Fruit fly (Drosophila melanogaster) whole organism, embryonic: ENCODE data around the gene Gen.

Experiments
- BEAF-32 ChIP-seq: fragments of 200-800 bp; sonication (Bioruptor generic); optimal IDR thresholded peaks from 3 replicates; lab custom pipeline; 2017; ENCODE audit warnings: missing biosample characterization, missing genetic modification characterization, mild to moderate bottlenecking, moderate library complexity, missing genetic modification reagents
- Bgb ChIP-seq: fragments of 200-800 bp; sonication (Bioruptor generic); IDR thresholded peaks from 2 replicates; pipeline ENCODE4 v1.3.6; 2022; ENCODE audit warnings: missing biosample characterization, missing genetic modification characterization; ENCODE audit not compliant: partially characterized antibody
- Bteb2 ChIP-seq: fragments of 200-800 bp; sonication (Bioruptor generic); optimal IDR thresholded peaks from 2 replicates; lab custom pipeline; 2016; ENCODE audit warnings: missing biosample characterization, missing genetic modification characterization
- C15 ChIP-seq: fragments of 200-800 bp; sonication (Bioruptor generic); IDR thresholded peaks from 3 replicates; pipeline ENCODE4 v1.3.6; 2022; ENCODE audit warnings: missing biosample characterization, missing genetic modification characterization
- CG10321 ChIP-seq: fragments of 200-800 bp; sonication (Bioruptor generic); IDR thresholded peaks from 2 replicates; pipeline ENCODE4 v1.3.6; 2022; ENCODE audit warnings: missing biosample characterization, missing genetic modification characterization
- CG10979 ChIP-seq: fragments of 200-800 bp; sonication (Bioruptor generic); optimal IDR thresholded peaks from 2 replicates; lab custom pipeline; 2018; ENCODE audit warnings: missing biosample characterization, mild to moderate bottlenecking, missing genetic modification characterization, moderate library complexity
- CG11085 ChIP-seq: fragments of 200-800 bp; sonication (Bioruptor generic); IDR thresholded peaks from 2 replicates; pipeline ENCODE4 v1.3.6; 2022; ENCODE audit warnings: missing biosample characterization, missing genetic modification characterization
- CG11456 ChIP-seq: fragments of 200-800 bp; sonication (Bioruptor generic); IDR thresholded peaks from 3 replicates; pipeline ENCODE4 v1.3.6; 2022; ENCODE audit warnings: missing biosample characterization, missing genetic modification characterization
- CG12236 ChIP-seq: fragments of 200-800 bp; sonication (Bioruptor generic); optimal IDR thresholded peaks from 2 replicates; lab custom pipeline; 2016; ENCODE audit warnings: missing biosample characterization, missing genetic modification characterization
- CG12769 ChIP-seq: fragments of 200-800 bp; sonication (Bioruptor generic); optimal IDR thresholded peaks from 2 replicates; lab custom pipeline; 2019; ENCODE audit warnings: missing biosample characterization, mild to moderate bottlenecking, missing genetic modification characterization, moderate library complexity
- CG13775 ChIP-seq: fragments of 200-800 bp; sonication (Bioruptor generic); optimal IDR thresholded peaks from 3 replicates; lab custom pipeline; 2017; ENCODE audit warnings: missing biosample characterization, mild to moderate bottlenecking, missing genetic modification characterization
- CG14014 ChIP-seq: fragments of 200-800 bp; sonication (Bioruptor generic); IDR thresholded peaks from 2 replicates; pipeline ENCODE4 v1.3.6; 2022; ENCODE audit warnings: missing biosample characterization, missing genetic modification characterization
- CG1529 ChIP-seq: fragments of 200-800 bp; sonication (Bioruptor generic); optimal IDR thresholded peaks from 3 replicates; lab custom pipeline; 2018; ENCODE audit warnings: missing biosample characterization, missing genetic modification characterization
- CG16779 ChIP-seq: fragments of 200-800 bp; sonication (Bioruptor generic); IDR thresholded peaks from 2 replicates; pipeline ENCODE4 v1.3.6; 2022; ENCODE audit warnings: missing biosample characterization, missing genetic modification characterization
- CG17328 ChIP-seq: fragments of 200-800 bp; sonication (Bioruptor generic); IDR thresholded peaks from 2 replicates; pipeline ENCODE4 v1.3.6; 2022; ENCODE audit warnings: missing biosample characterization, missing genetic modification characterization
- CG3065 ChIP-seq: fragments of 200-800 bp; sonication (Bioruptor generic); optimal IDR thresholded peaks from 2 replicates; lab custom pipeline; 2016; ENCODE audit warnings: missing biosample characterization, missing genetic modification characterization
- CG4328 ChIP-seq: fragments of 200-800 bp; sonication (Bioruptor generic); optimal IDR thresholded peaks from 3 replicates; lab custom pipeline; 2017; ENCODE audit warnings: missing biosample characterization, missing genetic modification reagents, missing genetic modification characterization
- CG4730 ChIP-seq: fragments of 200-800 bp; sonication (Bioruptor generic); IDR thresholded peaks from 2 replicates; pipeline ENCODE4 v1.3.6; 2022; ENCODE audit warnings: missing biosample characterization, missing genetic modification characterization
- CG6683 ChIP-seq: fragments of 200-800 bp; sonication (Bioruptor generic); optimal IDR thresholded peaks from 2 replicates; lab custom pipeline; 2017; ENCODE audit warnings: missing biosample characterization, mild to moderate bottlenecking, missing genetic modification characterization, missing genetic modification reagents
- CG6854 ChIP-seq: fragments of 200-800 bp; sonication (Bioruptor generic); optimal IDR thresholded peaks from 3 replicates; lab custom pipeline; 2017; ENCODE audit warnings: missing biosample characterization, mild to moderate bottlenecking, missing genetic modification characterization
- CG7271 ChIP-seq: fragments of 200-800 bp; sonication (Bioruptor generic); optimal IDR thresholded peaks from 2 replicates; lab custom pipeline; 2018; ENCODE audit warnings: missing biosample characterization, mild to moderate bottlenecking, missing genetic modification characterization, moderate library complexity
- CG7839 ChIP-seq: fragments of 200-800 bp; sonication (Bioruptor generic); optimal IDR thresholded peaks from 3 replicates; lab custom pipeline; 2018; ENCODE audit warnings: missing biosample characterization, mild to moderate bottlenecking, missing genetic modification characterization, moderate library complexity
- Camta ChIP-seq: fragments of 200-800 bp; sonication (Bioruptor generic); optimal IDR thresholded peaks from 2 replicates; lab custom pipeline; 2016; ENCODE audit warnings: missing biosample characterization, missing genetic modification characterization
- CkIIα-i1 ChIP-seq: fragments of 200-800 bp; sonication (Bioruptor generic); IDR thresholded peaks from 2 replicates; pipeline ENCODE4 v1.3.6; 2022; ENCODE audit warnings: missing biosample characterization, missing genetic modification characterization
- Dref ChIP-seq: fragments of 200-800 bp; sonication (Bioruptor generic); IDR thresholded peaks from 2 replicates; pipeline ENCODE4 v1.3.6; 2022; ENCODE audit warnings: missing biosample characterization, missing genetic modification characterization
- HHEX ChIP-seq: fragments of 200-800 bp; sonication (Bioruptor generic); optimal IDR thresholded peaks from 3 replicates; lab custom pipeline; 2017; ENCODE audit warnings: missing biosample characterization, mild to moderate bottlenecking, missing genetic modification characterization, missing genetic modification reagents
- Med ChIP-seq: fragments of 200-800 bp; sonication (Bioruptor generic); peaks from one replicate; lab custom pipeline; 2016; ENCODE audit warnings: missing biosample characterization, missing genetic modification characterization, mild to moderate bottlenecking, inconsistent platforms, moderate library complexity
- Mrtf ChIP-seq: fragments of 200-800 bp; sonication (Bioruptor generic); IDR thresholded peaks from 3 replicates; pipeline ENCODE4 v1.3.6; 2022; ENCODE audit warnings: missing biosample characterization, missing genetic modification characterization
- Xrp1 ChIP-seq: fragments of 200-800 bp; sonication (Bioruptor generic); IDR thresholded peaks from 2 replicates; pipeline ENCODE4 v1.3.6; 2022; ENCODE audit warnings: missing biosample characterization, missing genetic modification characterization
- ac ChIP-seq: fragments of 200-800 bp; sonication (Bioruptor generic); optimal IDR thresholded peaks from 3 replicates; lab custom pipeline; 2017; ENCODE audit warnings: missing biosample characterization, mild to moderate bottlenecking, missing genetic modification characterization
- ase ChIP-seq: fragments of 200-800 bp; sonication (Bioruptor generic); IDR thresholded peaks from 3 replicates; pipeline ENCODE4 v1.3.6; 2022; ENCODE audit warnings: missing biosample characterization, missing genetic modification characterization
- croc ChIP-seq: fragments of 200-800 bp; sonication (Bioruptor generic); conservative IDR thresholded peaks from 3 replicates; pipeline ENCODE4 v1.3.6; 2022; ENCODE audit warnings: missing biosample characterization, missing genetic modification characterization
- da ChIP-seq: fragments of 200-800 bp; sonication (Bioruptor generic); optimal IDR thresholded peaks from 2 replicates; lab custom pipeline; 2016; ENCODE audit warnings: missing biosample characterization, missing genetic modification characterization
- exex ChIP-seq: fragments of 200-800 bp; sonication (Bioruptor generic); optimal IDR thresholded peaks from 4 replicates; lab custom pipeline; 2018; ENCODE audit warnings: missing biosample characterization, mild to moderate bottlenecking, missing genetic modification characterization, moderate library complexity
- gce ChIP-seq: fragments of 200-800 bp; sonication (Bioruptor generic); IDR thresholded peaks from 3 replicates; pipeline ENCODE4 v1.3.6; 2022; ENCODE audit warnings: missing biosample characterization, missing genetic modification characterization
- gcm ChIP-seq: fragments of 200-800 bp; sonication (Bioruptor generic); optimal IDR thresholded peaks from 2 replicates; lab custom pipeline; 2019; ENCODE audit warnings: missing biosample characterization, mild to moderate bottlenecking, missing genetic modification characterization, moderate library complexity
- gfzf ChIP-seq: fragments of 200-800 bp; sonication (Bioruptor generic); optimal IDR thresholded peaks from 2 replicates; lab custom pipeline; 2016; ENCODE audit warnings: missing biosample characterization, mild to moderate bottlenecking, missing genetic modification characterization, moderate library complexity
- gsb-n ChIP-seq: fragments of 200-800 bp; sonication (Bioruptor generic); optimal IDR thresholded peaks from 3 replicates; lab custom pipeline; 2018; ENCODE audit warnings: missing biosample characterization, mild to moderate bottlenecking, missing genetic modification characterization
- ind ChIP-seq: fragments of 200-800 bp; sonication (Bioruptor generic); optimal IDR thresholded peaks from 3 replicates; lab custom pipeline; 2016; ENCODE audit warnings: missing biosample characterization, missing genetic modification characterization
- jing ChIP-seq: fragments of 200-800 bp; sonication (Bioruptor generic); optimal IDR thresholded peaks from 2 replicates; lab custom pipeline; 2018; ENCODE audit warnings: missing biosample characterization, mild to moderate bottlenecking, missing genetic modification characterization
- luna ChIP-seq: fragments of 200-800 bp; sonication (Bioruptor generic); optimal IDR thresholded peaks from 2 replicates; lab custom pipeline; 2016; ENCODE audit warnings: missing biosample characterization, missing genetic modification characterization
- onecut ChIP-seq: fragments of 200-800 bp; sonication (Bioruptor generic); IDR thresholded peaks from 2 replicates; pipeline ENCODE4 v1.3.6; 2022; ENCODE audit warnings: missing biosample characterization, missing genetic modification characterization
- pfk ChIP-seq: fragments of 200-800 bp; sonication (Bioruptor generic); optimal IDR thresholded peaks from 2 replicates; lab custom pipeline; 2018; ENCODE audit warnings: missing biosample characterization, mild to moderate bottlenecking, missing genetic modification characterization, moderate library complexity
- prd ChIP-seq, 3 experiments: fragments of >200 bp in 2 of 3; fragments of 200-800 bp in 1 of 3; sonication (Bioruptor generic) in 1 of 3; optimal IDR thresholded peaks in 2 of 3; IDR thresholded peaks in 1 of 3; 2 replicates in 2 of 3; 3 replicates in 1 of 3; pipeline versions ENCODE4 v1.3.6 to Lab custom; 2017 to 2022; ENCODE audit warnings: missing biosample characterization in 1 of 3, missing genetic modification characterization in 1 of 3
- pzg ChIP-seq: fragments of 200-800 bp; sonication (Bioruptor generic); optimal IDR thresholded peaks from 3 replicates; lab custom pipeline; 2018; ENCODE audit warnings: missing biosample characterization, mild to moderate bottlenecking, missing genetic modification characterization, moderate library complexity
- sens ChIP-seq: fragments of 200-800 bp; sonication (Bioruptor generic); peaks from one replicate; lab custom pipeline; 2016; ENCODE audit warnings: missing biosample characterization, missing genetic modification characterization
- sim ChIP-seq: fragments of 200-800 bp; sonication (Bioruptor generic); IDR thresholded peaks from 2 replicates; pipeline ENCODE4 v1.3.6; 2022; ENCODE audit warnings: missing biosample characterization, missing genetic modification characterization
- tap ChIP-seq: fragments of 200-800 bp; optimal IDR thresholded peaks from 3 replicates; lab custom pipeline; 2019; ENCODE audit warnings: missing biosample characterization, mild to moderate bottlenecking, missing genetic modification characterization, moderate library complexity
- tll ChIP-seq, 2 experiments: fragments of 200-800 bp in 1 of 2; fragments of >200 bp in 1 of 2; sonication (Bioruptor generic) in 1 of 2; optimal IDR thresholded peaks; 2 replicates each; lab custom pipeline; 2017 to 2019; ENCODE audit warnings: missing biosample characterization in 2 of 2, missing genetic modification characterization in 2 of 2, mild to moderate bottlenecking in 1 of 2, moderate library complexity in 1 of 2

Gen gene

dm6 chr3L:5186807-5187571 is 34.8 kb upstream of the Gen start (continued):
- TF ChIP-seq CG10979 (tag; lab: Kevin White, UChicago) (peak; percentile 93), onecut (GFP tag; lab: Robert Waterston, UW) (peak; percentile 87), CG16779 (GFP tag; lab: Robert Waterston, UW) (peak; percentile 68; the same call in 1 of the 2 replicates), CG14014 (peak; percentile 82), CG6854 (peak; percentile 82), jing (GFP tag; lab: Kevin White, UChicago) (peak; percentile 90), croc (GFP tag; lab: Robert Waterston, UW) (peak; percentile 85), exex (tag; lab: Kevin White, UChicago) (peak; percentile 64), CG3065 (GFP tag; lab: Kevin White, UChicago) (peak; percentile 79), ind (GFP tag; lab: Kevin White, UChicago) (peak; percentile 88), CG12236 (GFP tag; lab: Kevin White, UChicago) (peak; percentile 76), CkIIα-i1 (GFP tag; lab: Robert Waterston, UW) (no peak), Mrtf (GFP tag; lab: Robert Waterston, UW) (peak; percentile 88), CG12769 (tag; lab: Kevin White, UChicago) (peak; percentile 96), CG11085 (peak; percentile 66), pzg (no peak), CG7839 (tag; lab: Kevin White, UChicago) (peak; percentile 94), luna (GFP tag; lab: Kevin White, UChicago) (peak; percentile 57), CG11456 (GFP tag; lab: Robert Waterston, UW) (peak; percentile 78), CG7271 (peak; percentile 78), Xrp1 (peak; percentile 95), gce (GFP tag; lab: Robert Waterston, UW) (peak; percentile 80; the same call in 2 of the 3 replicates), C15 (GFP tag; lab: Robert Waterston, UW) (peak; percentile 11; the same call in 1 of the 3 replicates), CG10321 (GFP tag; lab: Robert Waterston, UW) (peak; percentile 38; the same call in 1 of the 2 replicates), gfzf (GFP tag; lab: Kevin White, UChicago) (no peak), da (GFP tag; lab: Kevin White, UChicago) (peak; percentile 78), prd (optimal IDR thresholded peaks at IDR 0.05; lab: Kevin White, UChicago) (no peak), prd (GFP tag; IDR thresholded peaks at IDR 0.05; lab: Robert Waterston, UW) (peak; percentile 92), tll (GFP tag; optimal IDR thresholded peaks at IDR 0.05; lab: Kevin White, UChicago) (peak in 1 of 2 experiments; percentile 17), HHEX (GFP tag; lab: Kevin White, UChicago) (peak; percentile 86), CG4328 (GFP tag; lab: Kevin White, UChicago) (peak; percentile 44), gcm (peak; percentile 92), pfk (GFP tag; lab: Kevin White, UChicago) (no peak), sens (peak; percentile 97), CG13775 (GFP tag; lab: Kevin White, UChicago) (peak; percentile 79), sim (GFP tag; lab: Robert Waterston, UW) (peak; percentile 88), tap (tag; lab: Kevin White, UChicago) (peak; percentile 86), ase (GFP tag; lab: Robert Waterston, UW) (peak; percentile 83), BEAF-32 (no peak), Bteb2 (peak; percentile 79), Camta (GFP tag; lab: Kevin White, UChicago) (peak; percentile 81), CG1529 (GFP tag; lab: Kevin White, UChicago) (peak; percentile 86), ac (GFP tag; lab: Kevin White, UChicago) (peak; percentile 80), Bgb (GFP tag; lab: Robert Waterston, UW) (no peak), Dref (GFP tag; lab: Robert Waterston, UW) (no peak), CG4730 (GFP tag; lab: Robert Waterston, UW) (peak; percentile 81), Med (GFP tag; lab: Kevin White, UChicago) (peak; percentile 97), CG17328 (GFP tag; lab: Robert Waterston, UW) (peak; percentile 95), CG6683 (peak; percentile 74), gsb-n (peak; percentile 93)
